Worm (Caenorhabditis elegans): ENCODE results near the gene dhhc-13.

DNA sequence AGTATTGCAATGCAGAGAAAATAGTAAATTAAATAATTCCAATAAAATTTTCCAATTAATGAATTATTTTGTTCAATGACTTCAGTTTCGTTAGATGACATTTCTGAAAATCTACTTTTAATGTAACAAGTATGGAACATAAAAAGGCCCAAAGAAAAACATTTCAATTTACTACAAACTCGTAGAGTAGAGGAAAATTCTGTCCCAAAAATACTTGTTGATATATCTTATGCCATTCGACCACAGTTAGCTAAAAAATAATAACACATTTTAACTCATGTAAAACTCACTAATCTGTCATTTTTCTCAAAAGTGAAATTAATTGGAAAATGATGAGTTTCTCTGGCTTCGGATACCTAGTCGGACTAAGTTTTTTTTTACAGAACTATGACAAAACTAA, 39.9 kb upstream of the dhhc-13 start, which contains the start of gene srv-21:
- no peak for TF ChIP-seq ztf-11 (tag; optimal IDR thresholded peaks at IDR 0.05)
- no peak for TF ChIP-seq nhr-12 (tag; optimal IDR thresholded peaks at IDR 0.05)
